Worm (Caenorhabditis elegans) whole organism, late embryonic: ENCODE measurements around the gene R160.6.

ENCODE experiments used
- T23F11.4 ChIP-seq: fragments of 200-800 bp; sonication (Bioruptor generic); optimal IDR thresholded peaks from 2 replicates; lab custom pipeline; 2018; ENCODE audit warnings: mild to moderate bottlenecking, missing genetic modification characterization, missing compliant biosample characterization
- ceh-18 ChIP-seq: sonication (generic microtip); optimal IDR thresholded peaks from 2 replicates; lab custom pipeline; 2016; ENCODE audit warnings: missing genetic modification characterization, missing compliant biosample characterization
- nfya-1 ChIP-seq: sonication (generic microtip); optimal IDR thresholded peaks from 2 replicates; lab custom pipeline; 2017; ENCODE audit warnings: missing genetic modification characterization, mild to moderate bottlenecking, missing compliant biosample characterization, antibody characterized with exemption, moderate library complexity
- pha-4 ChIP-seq: fragments of 150-350 bp; optimal IDR thresholded peaks from 2 replicates; lab custom pipeline; 2018; ENCODE audit warnings: missing biosample characterization, missing genetic modification reagents, missing genetic modification characterization
- pqm-1 ChIP-seq: sonication (generic microtip); optimal IDR thresholded peaks from 2 replicates; lab custom pipeline; 2016; ENCODE audit warnings: missing genetic modification characterization, missing compliant biosample characterization
- unc-86 ChIP-seq: sonication (generic microtip); optimal IDR thresholded peaks from 2 replicates; lab custom pipeline; 2016; ENCODE audit warnings: missing genetic modification characterization, missing compliant biosample characterization

DNA sequence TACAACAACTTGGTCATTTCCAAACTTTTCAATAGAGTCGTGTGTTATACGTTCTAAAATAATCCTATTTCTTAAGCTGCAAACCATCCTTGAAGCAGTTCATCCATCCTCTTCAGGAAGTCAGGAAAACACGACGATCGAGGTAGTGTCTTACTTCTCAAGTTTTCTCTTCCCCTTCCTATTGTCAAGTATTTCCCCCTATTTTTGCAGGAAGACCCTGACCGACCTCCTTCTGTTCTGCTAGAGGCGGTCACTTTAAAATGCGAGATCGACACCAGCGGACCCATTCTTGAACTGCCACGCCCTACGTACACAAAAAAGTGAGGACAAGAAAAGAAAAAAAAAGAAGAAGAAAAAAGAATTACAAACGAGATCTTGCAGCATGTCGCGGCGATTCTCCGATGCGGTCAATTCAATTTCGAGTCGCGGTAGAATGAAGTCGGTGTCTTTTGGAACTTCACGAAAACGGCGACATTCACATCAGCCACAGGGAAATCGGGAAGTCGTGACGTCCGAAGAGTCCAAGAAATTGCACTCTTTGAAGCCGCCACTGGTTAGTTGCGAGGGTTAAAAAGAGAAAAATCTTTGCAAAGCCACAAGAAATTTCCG, 50.1 kb downstream of the R160.6 start:
- no peak for TF ChIP-seq ceh-18 (tag; lab: Kevin White, UChicago)
- TF ChIP-seq T23F11.4 (GFP tag; lab: Kevin White, UChicago): no peak
- TF ChIP-seq unc-86 (tag; lab: Kevin White, UChicago): no peak
- no peak for TF ChIP-seq pqm-1
- TF ChIP-seq pha-4 (tag; lab: Kevin White, UChicago): no peak
- TF ChIP-seq nfya-1 (tag; lab: Kevin White, UChicago): no peak
